Worm (Caenorhabditis elegans) whole organism, L1 larva: ENCODE measurements around the gene srx-119.

Experiments used
- ceh-8 ChIP-seq: fragments of 200-800 bp; sonication (Bioruptor generic); optimal IDR thresholded peaks from 2 replicates; lab custom pipeline; 2018; ENCODE audit warnings: mild to moderate bottlenecking, missing genetic modification characterization, moderate library complexity, missing compliant biosample characterization
- ceh-88 ChIP-seq: fragments of 200-800 bp; sonication (Bioruptor generic); IDR thresholded peaks from 2 replicates; pipeline ENCODE4 v1.3.6; 2022; ENCODE audit warnings: missing genetic modification characterization, missing compliant biosample characterization
- fkh-4 ChIP-seq: sonication (generic microtip); optimal IDR thresholded peaks from 2 replicates; lab custom pipeline; 2016; ENCODE audit warnings: missing compliant biosample characterization, missing genetic modification characterization, borderline replicate concordance
- nhr-28 ChIP-seq: fragments of 150-350 bp; optimal IDR thresholded peaks from 2 replicates; lab custom pipeline; 2014; ENCODE audit warnings: missing biosample characterization, missing genetic modification characterization
- nhr-76 ChIP-seq: sonication (generic microtip); optimal IDR thresholded peaks from 2 replicates; lab custom pipeline; 2017; ENCODE audit warnings: missing biosample characterization, missing genetic modification characterization
- pag-3 ChIP-seq: sonication (generic microtip); optimal IDR thresholded peaks from 2 replicates; lab custom pipeline; 2017; ENCODE audit warnings: missing genetic modification characterization, mild to moderate bottlenecking, missing compliant biosample characterization, antibody characterized with exemption, borderline replicate concordance; ENCODE audit not compliant: insufficient read depth
- snpc-4 ChIP-seq: fragments of 150-350 bp; optimal IDR thresholded peaks from 2 replicates; lab custom pipeline; 2014; ENCODE audit warnings: missing biosample characterization, missing genetic modification characterization
- snu-23 ChIP-seq: sonication (generic microtip); optimal IDR thresholded peaks from 2 replicates; lab custom pipeline; 2016; ENCODE audit warnings: missing genetic modification characterization, missing compliant biosample characterization
- sox-4 ChIP-seq: sonication (generic microtip); optimal IDR thresholded peaks from 2 replicates; lab custom pipeline; 2016; ENCODE audit warnings: missing genetic modification characterization, missing compliant biosample characterization
- unc-62 ChIP-seq: fragments of 150-350 bp; optimal IDR thresholded peaks from 2 replicates; lab custom pipeline; 2014; ENCODE audit warnings: missing biosample characterization, missing genetic modification reagents, missing genetic modification characterization
- ztf-11 ChIP-seq, 2 experiments: sonication (generic microtip); optimal IDR thresholded peaks; 2 replicates each; lab custom pipeline; 2016 to 2017; ENCODE audit warnings: missing genetic modification characterization in 2 of 2, missing biosample characterization in 1 of 2, missing compliant biosample characterization in 1 of 2

DNA sequence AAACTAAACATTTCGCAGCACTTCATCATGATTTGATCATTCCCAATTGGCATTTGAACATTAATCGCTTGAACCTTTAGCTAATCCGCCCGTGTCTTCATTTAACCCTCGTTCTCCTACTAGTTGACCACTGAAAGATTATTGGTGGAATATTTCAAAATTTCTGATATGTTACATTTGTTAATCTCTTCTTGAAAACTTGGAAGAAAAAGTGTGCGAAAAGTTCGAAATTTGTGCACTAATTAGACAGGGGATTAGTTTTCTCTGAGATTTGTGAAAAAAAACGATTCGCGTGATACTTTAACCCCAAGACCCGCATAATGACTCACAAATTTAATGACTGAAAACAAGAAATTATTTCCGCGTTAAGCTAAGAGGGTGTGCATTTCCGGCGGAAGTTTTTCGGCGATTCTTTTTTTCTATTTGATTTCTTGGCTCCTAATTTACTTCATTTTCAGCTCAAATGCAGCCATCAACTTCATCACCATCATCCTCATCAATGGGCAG is 7.3 kb downstream of the srx-119 start, which contains the start of gene nimk-1:
- TF ChIP-seq ceh-8 = no peak
- no peak for TF ChIP-seq fkh-4 (tag; lab: Kevin White, UChicago)
- TF ChIP-seq snpc-4 = no peak
- no peak for TF ChIP-seq ztf-11 (tag; optimal IDR thresholded peaks at IDR 0.05; lab: Kevin White, UChicago)
- TF ChIP-seq unc-62 (GFP tag; lab: Kevin White, UChicago) = no peak
- no peak for TF ChIP-seq nhr-76
- TF ChIP-seq snu-23 (GFP tag; lab: Kevin White, UChicago) = no peak
- TF ChIP-seq ceh-88 = no peak
- no peak for TF ChIP-seq sox-4 (tag; lab: Kevin White, UChicago)
- no peak for TF ChIP-seq pag-3
- no peak for TF ChIP-seq nhr-28 (tag; lab: Kevin White, UChicago)
